Worm (Caenorhabditis elegans) whole organism, mixed stage, embryonic: Measurements from ENCODE around the gene gos-28.

Experiments used
- ceh-83 ChIP-seq: fragments of 200-800 bp; sonication (Bioruptor generic); optimal IDR thresholded peaks from 2 replicates; lab custom pipeline; 2018; ENCODE audit warnings: mild to moderate bottlenecking, missing genetic modification characterization, missing compliant biosample characterization
- ces-1 ChIP-seq: fragments of 150-350 bp; optimal IDR thresholded peaks from 2 replicates; lab custom pipeline; 2014; ENCODE audit warnings: missing biosample characterization, missing genetic modification reagents, missing genetic modification characterization
- cnd-1 ChIP-seq: fragments of 200-800 bp; sonication (Bioruptor generic); optimal IDR thresholded peaks from 2 replicates; lab custom pipeline; 2018; ENCODE audit warnings: mild to moderate bottlenecking, missing genetic modification characterization, missing compliant biosample characterization
- elt-1 ChIP-seq: sonication (generic microtip); optimal IDR thresholded peaks from 2 replicates; lab custom pipeline; 2017; ENCODE audit warnings: missing genetic modification characterization, mild to moderate bottlenecking, missing compliant biosample characterization, antibody characterized with exemption, moderate library complexity, borderline replicate concordance; ENCODE audit not compliant: insufficient read depth
- lsy-2 ChIP-seq: fragments of 150-350 bp; optimal IDR thresholded peaks from 2 replicates; lab custom pipeline; 2014; ENCODE audit warnings: missing biosample characterization, missing genetic modification characterization
- nhr-76 ChIP-seq: sonication (generic microtip); optimal IDR thresholded peaks from 2 replicates; lab custom pipeline; 2017; ENCODE audit warnings: missing biosample characterization, missing genetic modification characterization
- pha-4 ChIP-seq: fragments of 150-350 bp; optimal IDR thresholded peaks from 2 replicates; lab custom pipeline; 2018; ENCODE audit warnings: missing biosample characterization, missing genetic modification reagents, missing genetic modification characterization

- TF ChIP-seq ces-1 (GFP tag; lab: Kevin White, UChicago) = no peak
- TF ChIP-seq lsy-2 (tag; lab: Kevin White, UChicago) = no peak
- TF ChIP-seq pha-4 (tag; lab: Kevin White, UChicago) = no peak
- TF ChIP-seq cnd-1 (tag; lab: Kevin White, UChicago) = no peak
- no peak for TF ChIP-seq elt-1
- no peak for TF ChIP-seq nhr-76 (tag; lab: Kevin White, UChicago)
- no peak for TF ChIP-seq ceh-83 (GFP tag; lab: Kevin White, UChicago)
These were observed 34.8 kb upstream of the gos-28 start, which contains the start of gene tbp-1 for ce11 chrIII:7383733-7384132.
